Worm (Caenorhabditis elegans) whole organism, mixed stage, embryonic: ENCODE data around the gene trpp-9.

Experiments used
- bed-3 ChIP-seq: fragments of 200-800 bp; sonication (Bioruptor generic); optimal IDR thresholded peaks from 3 replicates; lab custom pipeline; 2018; ENCODE audit warnings: mild to moderate bottlenecking, missing genetic modification characterization, moderate library complexity, missing compliant biosample characterization
- blmp-1 ChIP-seq: fragments of 150-350 bp; optimal IDR thresholded peaks from 2 replicates; lab custom pipeline; 2014; ENCODE audit warnings: missing biosample characterization, missing genetic modification characterization
- ceh-39 ChIP-seq: fragments of 150-350 bp; optimal IDR thresholded peaks from 2 replicates; lab custom pipeline; 2014; ENCODE audit warnings: missing biosample characterization, missing genetic modification characterization
- ces-1 ChIP-seq: fragments of 150-350 bp; optimal IDR thresholded peaks from 2 replicates; lab custom pipeline; 2014; ENCODE audit warnings: missing biosample characterization, missing genetic modification reagents, missing genetic modification characterization
- lin-13 ChIP-seq: fragments of 150-350 bp; optimal IDR thresholded peaks from 2 replicates; lab custom pipeline; 2014; ENCODE audit warnings: missing biosample characterization, missing genetic modification characterization
- lsy-2 ChIP-seq: fragments of 150-350 bp; optimal IDR thresholded peaks from 2 replicates; lab custom pipeline; 2014; ENCODE audit warnings: missing biosample characterization, missing genetic modification characterization
- nhr-12 ChIP-seq: fragments of 150-350 bp; optimal IDR thresholded peaks from 2 replicates; lab custom pipeline; 2014; ENCODE audit warnings: missing biosample characterization, missing genetic modification characterization
- nhr-28 ChIP-seq: fragments of 150-350 bp; optimal IDR thresholded peaks from 2 replicates; lab custom pipeline; 2014; ENCODE audit warnings: missing biosample characterization, missing genetic modification characterization
- snpc-4 ChIP-seq: fragments of 150-350 bp; optimal IDR thresholded peaks from 2 replicates; lab custom pipeline; 2014; ENCODE audit warnings: missing biosample characterization, missing genetic modification characterization
- unc-62 ChIP-seq: fragments of 150-350 bp; optimal IDR thresholded peaks from 2 replicates; lab custom pipeline; 2014; ENCODE audit warnings: missing biosample characterization, missing genetic modification reagents, missing genetic modification characterization
- zip-8 ChIP-seq: fragments of 150-350 bp; optimal IDR thresholded peaks from 2 replicates; lab custom pipeline; 2014; ENCODE audit warnings: missing biosample characterization, missing genetic modification characterization

DNA sequence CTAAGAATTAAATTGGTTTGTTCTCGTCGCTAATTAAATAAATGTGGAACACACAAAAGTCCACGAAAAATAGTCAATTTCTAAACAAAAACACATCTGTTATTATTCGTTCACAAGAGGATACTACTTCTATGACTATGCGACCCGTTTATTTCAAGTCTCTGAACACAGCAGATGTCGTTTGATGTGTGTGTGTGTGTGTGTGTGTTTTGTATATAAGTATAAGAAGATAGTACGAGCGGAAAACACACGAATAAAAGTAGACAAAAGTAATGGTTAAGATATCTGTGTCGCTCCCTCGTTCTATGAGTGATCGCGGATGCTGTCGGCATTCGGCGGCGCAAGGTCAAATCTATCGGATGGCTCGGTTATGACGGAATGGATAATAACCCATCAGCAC lies 35.1 kb downstream of the trpp-9 start:
- no peak for TF ChIP-seq snpc-4 (tag; lab: Kevin White, UChicago)
- TF ChIP-seq bed-3 (GFP tag; lab: Kevin White, UChicago) = no peak
- TF ChIP-seq lin-13 (tag; lab: Kevin White, UChicago) = no peak
- no peak for TF ChIP-seq nhr-28 (tag; lab: Kevin White, UChicago)
- no peak for TF ChIP-seq lsy-2 (tag; lab: Kevin White, UChicago)
- no peak for TF ChIP-seq blmp-1 (tag; lab: Kevin White, UChicago)
- TF ChIP-seq zip-8 (tag; lab: Kevin White, UChicago) = no peak
- no peak for TF ChIP-seq ceh-39 (tag; lab: Kevin White, UChicago)
- no peak for TF ChIP-seq unc-62 (GFP tag; lab: Kevin White, UChicago)
- TF ChIP-seq nhr-12 (tag; lab: Kevin White, UChicago) = no peak
- peak; percentile 24 for TF ChIP-seq ces-1 (GFP tag; lab: Kevin White, UChicago)
